Worm (Caenorhabditis elegans): ENCODE measurements around the gene C18G1.1.
A peak's percentile ranks its signal among the peaks of the same experiment; 100 is the strongest.
"Not testable (repeated sequence)": the region's sequence is repeated elsewhere in the genome, so short reads cannot be mapped to it uniquely, and the experiment has no call there.

The C18G1.1 gene

DNA sequence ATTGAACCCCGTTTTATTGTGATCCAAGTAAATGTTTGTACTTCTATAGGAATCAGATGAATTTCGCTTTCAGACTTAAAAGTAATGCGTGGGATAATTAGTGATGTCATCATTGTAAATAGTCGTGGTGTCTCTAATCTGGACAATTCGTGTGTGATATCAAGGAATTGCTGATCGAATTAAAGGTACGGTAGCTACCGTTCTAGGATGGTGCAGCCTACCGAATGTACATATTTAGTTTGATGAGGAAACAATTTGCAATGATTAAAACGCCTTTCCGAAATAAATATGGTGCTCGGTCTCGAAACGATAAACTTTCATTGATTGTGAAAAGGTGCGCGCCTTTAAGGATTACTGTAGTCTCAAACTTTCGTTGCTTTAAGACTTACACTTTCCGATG, 19.2 kb upstream of the C18G1.1 start (continued):
- TF ChIP-seq zfh-2 (GFP tag; conservative IDR thresholded peaks at IDR 0.05) = no peak
- no peak for TF ChIP-seq egl-18 (GFP tag; IDR thresholded peaks at IDR 0.05)
- TF ChIP-seq ztf-6 (GFP tag; IDR thresholded peaks at IDR 0.05) = no peak
- no peak for TF ChIP-seq D2030.7 (GFP tag; IDR thresholded peaks at IDR 0.05)
- no peak for TF ChIP-seq lir-1 (GFP tag; conservative IDR thresholded peaks at IDR 0.05)
- TF ChIP-seq madf-8 (GFP tag; conservative IDR thresholded peaks at IDR 0.05) = no peak
- TF ChIP-seq gei-17 (GFP tag; optimal IDR thresholded peaks at IDR 0.05) = no peak
- no peak for TF ChIP-seq ztf-28 (GFP tag; IDR thresholded peaks at IDR 0.05)
- TF ChIP-seq lin-35 (GFP tag; optimal IDR thresholded peaks at IDR 0.05) = peak in 1 of 3 experiments; percentile 17
- TF ChIP-seq ztf-3 (GFP tag; optimal IDR thresholded peaks at IDR 0.05) = no peak
- no peak for TF ChIP-seq ceh-79 (tag; optimal IDR thresholded peaks at IDR 0.05)
- no peak for TF ChIP-seq attf-3 (GFP tag; conservative IDR thresholded peaks at IDR 0.05)
- no peak for TF ChIP-seq sptf-2 (GFP tag; optimal IDR thresholded peaks at IDR 0.05)

DNA sequence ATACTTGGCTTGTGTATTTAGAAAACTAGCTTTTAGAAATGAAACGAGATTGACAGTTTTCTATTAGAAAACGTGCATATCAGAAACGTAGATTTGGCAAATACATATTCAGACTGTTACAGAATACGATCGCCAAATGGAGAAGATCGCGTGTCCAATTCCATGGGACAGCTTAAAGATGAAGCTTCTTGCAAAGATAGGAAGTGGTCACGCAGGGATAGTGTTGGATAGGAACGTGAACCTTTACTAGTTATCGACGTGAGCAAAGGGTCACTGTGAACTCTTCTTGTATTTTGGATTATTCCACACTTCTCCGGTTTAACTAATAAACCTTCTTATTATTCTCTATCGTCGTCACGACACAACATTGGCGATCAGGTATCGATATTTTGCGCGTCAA, 17.1 kb upstream of the C18G1.1 start, which contains the start of gene bgnt-1.4:
TSS of gene bgnt-1.4 (plus strand) at position 301 of the 400 bp plus-strand sequence.
- TF ChIP-seq tlf-1 (GFP tag; optimal IDR thresholded peaks at IDR 0.05); pbrm-1 (GFP tag; IDR thresholded peaks at IDR 0.05); ceh-40 (GFP tag; IDR thresholded peaks at IDR 0.05): not testable (repeated sequence)

ce11 chrV:4766501-4766900, 11.3 kb upstream of the C18G1.1 start, which contains the start of gene C18G1.8:
TSS of gene C18G1.8 (minus strand) at chrV:4766601.
- TF ChIP-seq ceh-40 (GFP tag; IDR thresholded peaks at IDR 0.05) (no peak), F22D6.2 (tag; optimal IDR thresholded peaks at IDR 0.05) (no peak), ekl-4 (GFP tag; IDR thresholded peaks at IDR 0.05) (no peak), cebp-2 (GFP tag; IDR thresholded peaks at IDR 0.05) (no peak), nhr-80 (tag; optimal IDR thresholded peaks at IDR 0.05) (no peak), K12H6.12 (tag; optimal IDR thresholded peaks at IDR 0.05) (no peak), ceh-58 (GFP tag; IDR thresholded peaks at IDR 0.05) (no peak), hmg-20 (GFP tag; IDR thresholded peaks at IDR 0.05) (no peak), bed-2 (GFP tag; IDR thresholded peaks at IDR 0.05) (no peak)

DNA sequence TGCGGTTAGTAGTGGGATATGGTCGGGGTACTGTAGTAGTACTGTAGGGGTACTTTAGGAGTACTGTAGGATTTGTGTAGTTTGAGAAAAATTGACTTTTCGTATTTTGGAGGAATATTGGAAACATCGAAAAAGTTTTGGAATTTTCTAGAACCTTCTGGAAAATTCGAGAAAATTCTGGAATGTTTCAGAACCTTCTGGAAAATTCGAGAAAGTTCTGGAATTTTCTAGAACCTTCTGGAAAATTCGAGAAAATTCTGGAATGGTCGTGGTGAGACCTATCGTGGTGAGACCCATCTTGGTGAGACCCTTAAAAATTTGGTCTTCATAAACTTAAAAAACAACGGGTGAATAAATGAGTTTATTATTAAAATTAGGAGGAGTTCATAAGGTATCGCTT, 10.2 kb upstream of the C18G1.1 start:
- TF ChIP-seq hsf-1 (GFP tag; IDR thresholded peaks at IDR 0.05) = peak; percentile 94

DNA sequence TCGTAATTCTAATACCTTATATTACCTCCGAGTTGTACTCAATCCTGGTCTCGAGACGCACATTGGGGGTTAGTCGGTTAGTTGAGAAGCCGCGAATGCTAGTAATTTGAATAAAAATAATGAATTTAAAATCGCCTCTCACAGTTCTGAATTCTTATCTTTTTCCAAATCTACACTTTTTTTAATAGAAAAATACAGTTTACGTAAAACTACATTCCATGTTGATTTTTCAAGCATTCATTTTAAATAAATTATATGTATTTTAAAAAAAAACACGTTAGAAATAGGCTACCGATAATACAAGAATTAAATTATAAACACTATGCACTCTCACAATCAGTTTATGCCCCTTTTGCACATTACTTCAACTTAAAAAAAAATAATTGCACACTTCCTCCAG, 8.1 kb upstream of the C18G1.1 start, which contains the start of gene C18G1.9:
TSS of gene C18G1.9 (minus strand) at position 101 of the 400 bp plus-strand sequence.
- no peak for TF ChIP-seq lsy-27 (tag; optimal IDR thresholded peaks at IDR 0.05; ENCODE audit: borderline replicate concordance, insufficient read depth)
- no peak for TF ChIP-seq attf-5 (GFP tag; optimal IDR thresholded peaks at IDR 0.05)
- no peak for TF ChIP-seq fkh-3 (tag; optimal IDR thresholded peaks at IDR 0.05)
- TF ChIP-seq tlf-1 (GFP tag; optimal IDR thresholded peaks at IDR 0.05) = no peak
- no peak for TF ChIP-seq snpc-1.1 (tag; optimal IDR thresholded peaks at IDR 0.05; ENCODE audit: insufficient read depth)
- TF ChIP-seq tbp1 (GFP tag; optimal IDR thresholded peaks at IDR 0.05) = no peak
- no peak for TF ChIP-seq nhr-80 (tag; optimal IDR thresholded peaks at IDR 0.05)
- TF ChIP-seq ceh-27 (GFP tag; optimal IDR thresholded peaks at IDR 0.05) = no peak
- TF ChIP-seq ccch-3 (GFP tag; optimal IDR thresholded peaks at IDR 0.05) = no peak
- no peak for TF ChIP-seq efl-1 (GFP tag; optimal IDR thresholded peaks at IDR 0.05)
- no peak for TF ChIP-seq ztf-22 (GFP tag; optimal IDR thresholded peaks at IDR 0.05)
- TF ChIP-seq ama-1 (optimal IDR thresholded peaks at IDR 0.05) = no peak
- no peak for TF ChIP-seq ama-1 (GFP tag; optimal IDR thresholded peaks at IDR 0.05)
- no peak for TF ChIP-seq hlh-26 (GFP tag; conservative IDR thresholded peaks at IDR 0.05)
- TF ChIP-seq let-526 (GFP tag; IDR thresholded peaks at IDR 0.05) = no peak
- no peak for TF ChIP-seq pbrm-1 (GFP tag; IDR thresholded peaks at IDR 0.05)
- no peak for TF ChIP-seq tbx-9 (tag; optimal IDR thresholded peaks at IDR 0.05; ENCODE audit: borderline replicate concordance)
